Worm (Caenorhabditis elegans) whole organism, L2 larva: ENCODE data around the gene fipr-14.

Experiments
- C34F6.9 ChIP-seq: fragments of 150-350 bp; optimal IDR thresholded peaks from 2 replicates; lab custom pipeline; 2014; ENCODE audit warnings: missing biosample characterization, missing genetic modification characterization
- Y55F3AM.14 ChIP-seq: fragments of 200-800 bp; sonication (Bioruptor generic); optimal IDR thresholded peaks from 2 replicates; lab custom pipeline; 2018; ENCODE audit warnings: mild to moderate bottlenecking, missing genetic modification characterization, missing compliant biosample characterization
- alr-1 ChIP-seq: fragments of 150-350 bp; optimal IDR thresholded peaks from 2 replicates; lab custom pipeline; 2014; ENCODE audit warnings: missing biosample characterization, missing genetic modification characterization
- ama-1 ChIP-seq: fragments of 150-350 bp; optimal IDR thresholded peaks from 2 replicates; lab custom pipeline; 2018; ENCODE audit warnings: inconsistent platforms
- blmp-1 ChIP-seq: sonication (generic microtip); optimal IDR thresholded peaks from 2 replicates; lab custom pipeline; 2017; ENCODE audit warnings: missing genetic modification characterization, mild to moderate bottlenecking, missing compliant biosample characterization, antibody characterized with exemption, moderate library complexity; ENCODE audit not compliant: insufficient read depth
- ceh-16 ChIP-seq: fragments of 150-350 bp; optimal IDR thresholded peaks from 2 replicates; lab custom pipeline; 2014; ENCODE audit warnings: missing biosample characterization, missing genetic modification characterization
- ceh-82 ChIP-seq: fragments of 150-350 bp; optimal IDR thresholded peaks from 2 replicates; lab custom pipeline; 2014; ENCODE audit warnings: missing biosample characterization, missing genetic modification characterization
- crh-2 ChIP-seq: sonication (generic microtip); optimal IDR thresholded peaks from 2 replicates; lab custom pipeline; 2017; ENCODE audit warnings: missing biosample characterization, missing genetic modification characterization
- egl-27 ChIP-seq: sonication (generic microtip); optimal IDR thresholded peaks from 3 replicates; lab custom pipeline; 2017; ENCODE audit warnings: missing biosample characterization, missing genetic modification reagents, missing genetic modification characterization
- elt-1 ChIP-seq: fragments of 150-350 bp; optimal IDR thresholded peaks from 2 replicates; lab custom pipeline; 2014; ENCODE audit warnings: missing biosample characterization, missing genetic modification characterization
- fos-1 ChIP-seq: fragments of 150-350 bp; optimal IDR thresholded peaks from 2 replicates; lab custom pipeline; 2014; ENCODE audit warnings: missing biosample characterization, missing genetic modification characterization
- lin-11 ChIP-seq: fragments of 150-350 bp; sonication (generic microtip); optimal IDR thresholded peaks from 2 replicates; lab custom pipeline; 2014; ENCODE audit warnings: missing biosample characterization, missing genetic modification characterization, inconsistent platforms, mixed read lengths
- lin-13 ChIP-seq: fragments of 150-350 bp; optimal IDR thresholded peaks from 2 replicates; lab custom pipeline; 2014; ENCODE audit warnings: missing biosample characterization, missing genetic modification reagents, missing genetic modification characterization
- lin-39 ChIP-seq: fragments of 150-350 bp; optimal IDR thresholded peaks from 2 replicates; lab custom pipeline; 2014; ENCODE audit warnings: missing biosample characterization, missing genetic modification reagents, missing genetic modification characterization
- lsy-2 ChIP-seq, 2 experiments: fragments of 150-350 bp in 1 of 2; sonication (generic microtip) in 1 of 2; optimal IDR thresholded peaks; 2 replicates each; lab custom pipeline; 2014 to 2017; ENCODE audit warnings: missing biosample characterization in 2 of 2, missing genetic modification characterization in 2 of 2
- mab-5 ChIP-seq: fragments of 150-350 bp; optimal IDR thresholded peaks from 2 replicates; lab custom pipeline; 2014; ENCODE audit warnings: missing biosample characterization, missing genetic modification characterization
- mdl-1 ChIP-seq, 2 experiments: fragments of 150-350 bp in 1 of 2; sonication (generic microtip) in 1 of 2; optimal IDR thresholded peaks; 2 replicates each; lab custom pipeline; 2017; ENCODE audit warnings: missing biosample characterization in 2 of 2, missing genetic modification characterization in 2 of 2
- nhr-10 ChIP-seq: sonication (generic microtip); optimal IDR thresholded peaks from 2 replicates; lab custom pipeline; 2017; ENCODE audit warnings: missing biosample characterization, missing genetic modification characterization
- nhr-11 ChIP-seq: fragments of 150-350 bp; optimal IDR thresholded peaks from 2 replicates; lab custom pipeline; 2014; ENCODE audit warnings: missing biosample characterization, missing genetic modification characterization
- nhr-129 ChIP-seq: fragments of 150-350 bp; optimal IDR thresholded peaks from 2 replicates; lab custom pipeline; 2014; ENCODE audit warnings: missing biosample characterization, missing genetic modification characterization
- nhr-21 ChIP-seq: fragments of 150-350 bp; optimal IDR thresholded peaks from 2 replicates; lab custom pipeline; 2014; ENCODE audit warnings: missing biosample characterization, missing genetic modification characterization
- nhr-23 ChIP-seq: fragments of 150-350 bp; optimal IDR thresholded peaks from 2 replicates; lab custom pipeline; 2014; ENCODE audit warnings: missing biosample characterization, missing genetic modification reagents, missing genetic modification characterization
- nhr-25 ChIP-seq: fragments of 150-350 bp; sonication (generic microtip); optimal IDR thresholded peaks from 3 replicates; lab custom pipeline; 2014; ENCODE audit warnings: missing biosample characterization, missing genetic modification characterization
- nhr-6 ChIP-seq: fragments of 150-350 bp; optimal IDR thresholded peaks from 2 replicates; lab custom pipeline; 2014; ENCODE audit warnings: missing biosample characterization, missing genetic modification characterization
- peb-1 ChIP-seq: fragments of 150-350 bp; optimal IDR thresholded peaks from 2 replicates; lab custom pipeline; 2014; ENCODE audit warnings: missing biosample characterization, missing genetic modification characterization
- sem-4 ChIP-seq: fragments of 150-350 bp; optimal IDR thresholded peaks from 2 replicates; lab custom pipeline; 2014; ENCODE audit warnings: missing biosample characterization, missing genetic modification reagents, missing genetic modification characterization
- skn-1 ChIP-seq: sonication (generic microtip); optimal IDR thresholded peaks from 2 replicates; lab custom pipeline; 2017; ENCODE audit warnings: missing biosample characterization, missing genetic modification characterization
- sma-3 ChIP-seq: sonication (generic microtip); optimal IDR thresholded peaks from 2 replicates; lab custom pipeline; 2016; ENCODE audit warnings: missing genetic modification reagents, missing genetic modification characterization, missing compliant biosample characterization
- sma-9 ChIP-seq, 2 experiments: fragments of 150-350 bp in 1 of 2; sonication (generic microtip) in 1 of 2; optimal IDR thresholded peaks; 2 replicates each; lab custom pipeline; 2014 to 2016; ENCODE audit warnings: missing genetic modification characterization in 2 of 2, mild to moderate bottlenecking in 1 of 2, missing biosample characterization in 1 of 2, missing compliant biosample characterization in 1 of 2, missing genetic modification reagents in 1 of 2, moderate library complexity in 1 of 2
- unc-39 ChIP-seq: fragments of 150-350 bp; optimal IDR thresholded peaks from 2 replicates; lab custom pipeline; 2014; ENCODE audit warnings: missing biosample characterization, missing genetic modification characterization
- unc-55 ChIP-seq: fragments of 150-350 bp; sonication (generic microtip); optimal IDR thresholded peaks from 3 replicates; lab custom pipeline; 2014; ENCODE audit warnings: missing biosample characterization, missing genetic modification reagents, missing genetic modification characterization
- unc-62 ChIP-seq: fragments of 150-350 bp; optimal IDR thresholded peaks from 2 replicates; lab custom pipeline; 2014; ENCODE audit warnings: missing biosample characterization, missing genetic modification reagents, missing genetic modification characterization
- zag-1 ChIP-seq: fragments of 150-350 bp; optimal IDR thresholded peaks from 2 replicates; lab custom pipeline; 2014; ENCODE audit warnings: missing biosample characterization, missing genetic modification characterization
- ztf-11 ChIP-seq: sonication (generic microtip); optimal IDR thresholded peaks from 2 replicates; lab custom pipeline; 2017; ENCODE audit warnings: missing biosample characterization, missing genetic modification characterization

Gene fipr-14

DNA sequence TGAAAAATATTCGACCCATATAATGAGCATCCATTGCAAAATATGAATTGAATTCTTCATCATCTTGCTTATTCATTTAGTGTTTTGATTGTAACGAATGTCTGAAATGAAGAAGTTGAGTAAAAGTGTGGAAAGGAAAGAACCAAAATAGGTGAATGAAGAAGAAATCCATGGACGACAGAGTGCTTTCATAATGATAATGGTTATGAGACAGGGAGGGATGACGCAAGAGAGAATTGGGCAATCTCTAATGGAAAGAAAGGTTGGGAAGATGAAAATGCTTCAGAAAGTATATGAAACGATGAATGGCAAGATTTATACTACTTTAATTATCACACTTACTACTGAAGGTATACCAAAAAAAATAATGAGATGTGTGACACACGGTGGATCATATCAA is 27.3 kb downstream of the fipr-14 start, which contains the start of gene ZK596.3:
Gene ZK596.3 (minus strand): TSS at position 101 of the 400 bp plus-strand sequence.
- no peak for TF ChIP-seq peb-1 (tag; lab: Kevin White, UChicago)
- no peak for TF ChIP-seq sma-9 (GFP tag; optimal IDR thresholded peaks at IDR 0.05; lab: Kevin White, UChicago)
- no peak for TF ChIP-seq sma-9 (tag; optimal IDR thresholded peaks at IDR 0.05; lab: Kevin White, UChicago)
- TF ChIP-seq lin-39 (tag; lab: Kevin White, UChicago) = no peak
- no peak for TF ChIP-seq nhr-21 (tag; lab: Kevin White, UChicago)
- TF ChIP-seq ztf-11 (tag; lab: Kevin White, UChicago) = no peak
- no peak for TF ChIP-seq nhr-10
- no peak for TF ChIP-seq C34F6.9 (tag; lab: Kevin White, UChicago)
- no peak for TF ChIP-seq unc-62
- TF ChIP-seq lin-13 (GFP tag; lab: Kevin White, UChicago) = no peak
- TF ChIP-seq nhr-23 (tag; lab: Kevin White, UChicago) = no peak
- TF ChIP-seq zag-1 (tag; lab: Kevin White, UChicago) = no peak
- no peak for TF ChIP-seq skn-1 (tag; lab: Kevin White, UChicago)
- TF ChIP-seq nhr-6 (tag; lab: Kevin White, UChicago) = no peak
- TF ChIP-seq ama-1 = no peak
- TF ChIP-seq egl-27 (tag; lab: Kevin White, UChicago) = no peak
- TF ChIP-seq nhr-129 (tag; lab: Kevin White, UChicago) = no peak
- TF ChIP-seq alr-1 (tag; lab: Kevin White, UChicago) = no peak
- TF ChIP-seq, all 48 proteins: peak for 0

DNA sequence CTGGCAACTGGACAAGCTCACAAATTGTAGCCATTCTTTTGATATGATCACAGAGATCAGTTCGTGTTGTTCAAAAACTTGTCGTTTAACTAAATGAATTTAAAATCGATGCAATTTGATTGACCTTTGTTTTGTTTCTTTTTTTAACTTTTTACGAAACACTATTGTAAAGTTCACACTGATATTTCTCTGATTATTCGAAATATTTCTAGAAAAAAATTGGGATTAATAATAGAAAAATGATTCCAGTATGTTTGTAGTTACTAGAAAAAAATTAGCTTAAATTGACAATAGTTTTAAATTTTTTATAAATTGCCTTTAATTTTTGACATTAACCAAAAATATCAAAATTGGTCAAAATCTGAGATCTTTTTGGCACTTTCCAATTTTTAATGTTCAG is 32.3 kb downstream of the fipr-14 start, which contains the start of gene ZK596.2:
Gene ZK596.2 (minus strand): TSS at position 101 of the 400 bp plus-strand sequence.
- no peak for TF ChIP-seq mab-5 (tag; lab: Kevin White, UChicago)
- no peak for TF ChIP-seq ceh-82 (tag; lab: Kevin White, UChicago)
- TF ChIP-seq nhr-25 (tag; lab: Kevin White, UChicago) = no peak
- no peak for TF ChIP-seq unc-62
- no peak for TF ChIP-seq sem-4 (tag; lab: Kevin White, UChicago)
- no peak for TF ChIP-seq lsy-2 (tag; optimal IDR thresholded peaks at IDR 0.05; lab: Kevin White, UChicago)
- TF ChIP-seq ama-1 = no peak
- no peak for TF ChIP-seq sma-9 (GFP tag; optimal IDR thresholded peaks at IDR 0.05; lab: Kevin White, UChicago)
- TF ChIP-seq sma-9 (tag; optimal IDR thresholded peaks at IDR 0.05; lab: Kevin White, UChicago) = no peak
- no peak for TF ChIP-seq mdl-1 (tag; optimal IDR thresholded peaks at IDR 0.05; lab: Kevin White, UChicago)
- no peak for TF ChIP-seq unc-39 (tag; lab: Kevin White, UChicago)
- TF ChIP-seq peb-1 (tag; lab: Kevin White, UChicago) = no peak
- TF ChIP-seq crh-2 = no peak
- no peak for TF ChIP-seq blmp-1 (tag; lab: Kevin White, UChicago)
- no peak for TF ChIP-seq Y55F3AM.14 (GFP tag; lab: Kevin White, UChicago)
- no peak for TF ChIP-seq ceh-16 (tag; lab: Kevin White, UChicago)
- no peak for TF ChIP-seq nhr-10

DNA sequence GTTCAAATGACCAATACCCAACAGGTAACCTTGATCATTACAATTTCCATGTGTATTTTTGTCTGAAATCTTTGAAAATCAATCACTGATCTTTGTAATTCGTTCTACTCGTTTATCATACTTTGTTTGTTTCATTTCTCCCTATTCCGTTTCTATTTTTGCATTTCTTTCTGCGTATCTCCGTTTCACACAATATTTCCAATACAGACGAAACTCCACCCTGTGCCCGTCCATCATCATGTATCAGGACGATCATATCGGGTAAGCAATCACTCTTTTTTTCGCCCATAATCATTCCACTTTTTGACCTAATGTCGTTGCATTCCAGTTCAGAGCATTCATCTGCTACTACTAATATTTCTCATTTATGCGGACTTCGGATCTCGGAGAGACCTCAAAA is 32.8 kb downstream of the fipr-14 start, which contains the start of gene pyk-2:
Gene pyk-2 (plus strand): TSS at position 206 of the 400 bp plus-strand sequence.
- TF ChIP-seq zag-1 (tag; lab: Kevin White, UChicago) (no peak), crh-2 (peak; percentile 64), lin-11 (tag; lab: Kevin White, UChicago) (no peak), nhr-23 (tag; lab: Kevin White, UChicago) (no peak), sma-3 (GFP tag; lab: Kevin White, UChicago) (peak; percentile 48), nhr-6 (tag; lab: Kevin White, UChicago) (no peak), fos-1 (tag; lab: Kevin White, UChicago) (peak; percentile 70), elt-1 (tag; lab: Kevin White, UChicago) (no peak), sma-9 (GFP tag; optimal IDR thresholded peaks at IDR 0.05; lab: Kevin White, UChicago) (peak; percentile 78), sma-9 (tag; optimal IDR thresholded peaks at IDR 0.05; lab: Kevin White, UChicago) (no peak), nhr-11 (tag; lab: Kevin White, UChicago) (no peak), nhr-129 (tag; lab: Kevin White, UChicago) (peak; percentile 45), mdl-1 (tag; optimal IDR thresholded peaks at IDR 0.05; lab: Kevin White, UChicago) (no peak)
- TF ChIP-seq, all 48 proteins: peak for 5

DNA sequence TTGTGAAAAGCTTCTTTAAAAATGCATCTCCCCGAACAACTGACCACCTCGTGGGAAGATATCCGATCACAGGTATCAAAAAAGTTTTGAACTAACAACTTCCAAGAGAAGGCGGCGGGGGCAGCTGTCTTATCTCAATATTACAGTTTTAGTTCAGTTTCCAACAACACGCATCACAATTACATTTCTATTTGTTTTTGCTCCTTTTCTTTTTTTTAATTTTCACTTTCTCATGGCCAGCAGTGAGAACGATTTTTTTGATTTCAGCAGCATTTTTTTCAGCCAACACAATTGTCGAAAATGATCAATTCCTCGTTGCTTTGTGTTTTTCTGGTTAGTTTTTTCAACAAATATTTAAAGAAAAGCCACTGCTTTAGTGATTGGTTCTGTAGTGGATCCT is 36.1 kb downstream of the fipr-14 start, which contains the start of gene ZK593.2:
Gene ZK593.2 (plus strand): TSS at position 301 of the 400 bp plus-strand sequence.
- TF ChIP-seq unc-55 (GFP tag; lab: Kevin White, UChicago) (no peak), nhr-21 (tag; lab: Kevin White, UChicago) (no peak), nhr-129 (tag; lab: Kevin White, UChicago) (no peak), ztf-11 (tag; lab: Kevin White, UChicago) (no peak)
